Fruit fly (Drosophila melanogaster) whole organism, embryonic: ENCODE data around the gene CG5445.

Experiments
- B-H1 ChIP-seq: fragments of 200-800 bp; sonication (Bioruptor generic); IDR thresholded peaks from 3 replicates; pipeline ENCODE4 v1.3.6; 2022; ENCODE audit warnings: missing biosample characterization, missing genetic modification characterization
- BEAF-32 ChIP-seq: fragments of 200-800 bp; sonication (Bioruptor generic); optimal IDR thresholded peaks from 3 replicates; lab custom pipeline; 2017; ENCODE audit warnings: missing biosample characterization, missing genetic modification characterization, mild to moderate bottlenecking, moderate library complexity, missing genetic modification reagents
- Bgb ChIP-seq: fragments of 200-800 bp; sonication (Bioruptor generic); IDR thresholded peaks from 2 replicates; pipeline ENCODE4 v1.3.6; 2022; ENCODE audit warnings: missing biosample characterization, missing genetic modification characterization; ENCODE audit not compliant: partially characterized antibody
- C15 ChIP-seq: fragments of 200-800 bp; sonication (Bioruptor generic); IDR thresholded peaks from 3 replicates; pipeline ENCODE4 v1.3.6; 2022; ENCODE audit warnings: missing biosample characterization, missing genetic modification characterization
- CG10147 ChIP-seq: fragments of 200-800 bp; sonication (Bioruptor generic); optimal IDR thresholded peaks from 2 replicates; lab custom pipeline; 2019; ENCODE audit warnings: missing biosample characterization, mild to moderate bottlenecking, missing genetic modification characterization, moderate library complexity
- CG11456 ChIP-seq: fragments of 200-800 bp; sonication (Bioruptor generic); IDR thresholded peaks from 3 replicates; pipeline ENCODE4 v1.3.6; 2022; ENCODE audit warnings: missing biosample characterization, missing genetic modification characterization
- CG11696 ChIP-seq: fragments of 200-800 bp; sonication (Bioruptor generic); IDR thresholded peaks from 2 replicates; pipeline ENCODE4 v1.3.6; 2022; ENCODE audit warnings: missing biosample characterization, missing genetic modification characterization
- CG13624 ChIP-seq: fragments of 200-800 bp; sonication (Bioruptor generic); optimal IDR thresholded peaks from 2 replicates; lab custom pipeline; 2016; ENCODE audit warnings: missing biosample characterization, missing genetic modification characterization
- CG14050 ChIP-seq: fragments of 200-800 bp; sonication (Bioruptor generic); IDR thresholded peaks from 3 replicates; pipeline ENCODE4 v1.3.6; 2022; ENCODE audit warnings: missing biosample characterization, missing genetic modification characterization
- CG14710 ChIP-seq: fragments of 200-800 bp; sonication (Bioruptor generic); optimal IDR thresholded peaks from 3 replicates; lab custom pipeline; 2019; ENCODE audit warnings: missing biosample characterization, mild to moderate bottlenecking, missing genetic modification characterization, moderate library complexity
- CG15696 ChIP-seq: fragments of 200-800 bp; sonication (Bioruptor generic); optimal IDR thresholded peaks from 2 replicates; lab custom pipeline; 2019; ENCODE audit warnings: missing biosample characterization, mild to moderate bottlenecking, missing genetic modification characterization, moderate library complexity
- CG1603 ChIP-seq: fragments of 200-800 bp; sonication (Bioruptor generic); optimal IDR thresholded peaks from 2 replicates; lab custom pipeline; 2019; ENCODE audit warnings: missing biosample characterization, mild to moderate bottlenecking, missing genetic modification characterization, moderate library complexity
- CG1647 ChIP-seq: fragments of 200-800 bp; sonication (Bioruptor generic); optimal IDR thresholded peaks from 3 replicates; lab custom pipeline; 2016; ENCODE audit warnings: missing biosample characterization, missing genetic modification characterization
- CG17612 ChIP-seq: fragments of 200-800 bp; sonication (Bioruptor generic); IDR thresholded peaks from 2 replicates; pipeline ENCODE4 v1.3.6; 2022; ENCODE audit warnings: missing biosample characterization, missing genetic modification characterization
- CG17829 ChIP-seq: fragments of 200-800 bp; optimal IDR thresholded peaks from 2 replicates; lab custom pipeline; 2019; ENCODE audit warnings: missing biosample characterization, mild to moderate bottlenecking, missing genetic modification characterization, moderate library complexity
- CG4424 ChIP-seq: fragments of 200-800 bp; sonication (Bioruptor generic); optimal IDR thresholded peaks from 3 replicates; lab custom pipeline; 2016; ENCODE audit warnings: missing biosample characterization, missing genetic modification characterization
- CG6654 ChIP-seq: fragments of 200-800 bp; sonication (Bioruptor generic); optimal IDR thresholded peaks from 2 replicates; lab custom pipeline; 2017; ENCODE audit warnings: missing biosample characterization, mild to moderate bottlenecking, missing genetic modification characterization
- CG6791 ChIP-seq: fragments of 200-800 bp; sonication (Bioruptor generic); IDR thresholded peaks from 3 replicates; pipeline ENCODE4 v1.3.6; 2022; ENCODE audit warnings: missing biosample characterization, missing genetic modification characterization; ENCODE audit not compliant: partially characterized antibody
- CG6854 ChIP-seq: fragments of 200-800 bp; sonication (Bioruptor generic); optimal IDR thresholded peaks from 3 replicates; lab custom pipeline; 2017; ENCODE audit warnings: missing biosample characterization, mild to moderate bottlenecking, missing genetic modification characterization
- CG8290 ChIP-seq, 3 experiments: fragments of 200-800 bp; sonication (Bioruptor generic); optimal IDR thresholded peaks; 2 replicates each; lab custom pipeline; 2016 to 2019; ENCODE audit warnings: missing biosample characterization in 3 of 3, missing genetic modification characterization in 3 of 3, mild to moderate bottlenecking in 2 of 3, moderate library complexity in 1 of 3
- CG9437 ChIP-seq: fragments of 200-800 bp; sonication (Bioruptor generic); optimal IDR thresholded peaks from 2 replicates; lab custom pipeline; 2018; ENCODE audit warnings: missing biosample characterization, mild to moderate bottlenecking, missing genetic modification characterization
- CTCF ChIP-seq: fragments of 200-800 bp; sonication (Bioruptor generic); optimal IDR thresholded peaks from 2 replicates; lab custom pipeline; 2017; ENCODE audit warnings: missing biosample characterization, mild to moderate bottlenecking, missing genetic modification characterization, moderate library complexity
- Dll ChIP-seq: fragments of 200-800 bp; sonication (Bioruptor generic); IDR thresholded peaks from 4 replicates; pipeline ENCODE4 v1.3.6; 2022; ENCODE audit warnings: missing biosample characterization, missing genetic modification characterization; ENCODE audit not compliant: partially characterized antibody
- Dp ChIP-seq: fragments of 200-800 bp; sonication (Bioruptor generic); optimal IDR thresholded peaks from 2 replicates; lab custom pipeline; 2018; ENCODE audit warnings: missing biosample characterization, mild to moderate bottlenecking, missing genetic modification characterization, moderate library complexity
- Dref ChIP-seq: fragments of 200-800 bp; sonication (Bioruptor generic); IDR thresholded peaks from 2 replicates; pipeline ENCODE4 v1.3.6; 2022; ENCODE audit warnings: missing biosample characterization, missing genetic modification characterization
- Ets97D ChIP-seq: fragments of 200-800 bp; sonication (Bioruptor generic); optimal IDR thresholded peaks from 3 replicates; lab custom pipeline; 2016; ENCODE audit warnings: missing biosample characterization, missing genetic modification characterization
- HmgZ ChIP-seq: fragments of 200-800 bp; sonication (Bioruptor generic); optimal IDR thresholded peaks from 2 replicates; lab custom pipeline; 2018; ENCODE audit warnings: missing biosample characterization, mild to moderate bottlenecking, missing genetic modification characterization
- Hmr ChIP-seq: fragments of 200-800 bp; sonication (Bioruptor generic); optimal IDR thresholded peaks from 3 replicates; lab custom pipeline; 2017; ENCODE audit warnings: mild to moderate bottlenecking, missing biosample characterization, missing genetic modification reagents, missing genetic modification characterization
- Hsf ChIP-seq: fragments of 200-800 bp; sonication (Bioruptor generic); optimal IDR thresholded peaks from 3 replicates; lab custom pipeline; 2016; ENCODE audit warnings: missing biosample characterization, missing genetic modification characterization
- Lhr ChIP-seq: fragments of 200-800 bp; sonication (Bioruptor generic); optimal IDR thresholded peaks from 3 replicates; lab custom pipeline; 2017; ENCODE audit warnings: mild to moderate bottlenecking, missing biosample characterization, missing genetic modification reagents, missing genetic modification characterization
- MESR4 ChIP-seq: fragments of 200-800 bp; sonication (Bioruptor generic); optimal IDR thresholded peaks from 2 replicates; lab custom pipeline; 2018; ENCODE audit warnings: missing biosample characterization, mild to moderate bottlenecking, missing genetic modification characterization, moderate library complexity
- Myb ChIP-seq: fragments of 200-800 bp; sonication (Bioruptor generic); optimal IDR thresholded peaks from 2 replicates; lab custom pipeline; 2016; ENCODE audit warnings: missing biosample characterization, missing genetic modification characterization
- NC2β ChIP-seq: fragments of 200-800 bp; sonication (Bioruptor generic); optimal IDR thresholded peaks from 2 replicates; lab custom pipeline; 2016; ENCODE audit warnings: missing biosample characterization, missing genetic modification characterization
- Opbp ChIP-seq: fragments of 200-800 bp; sonication (Bioruptor generic); IDR thresholded peaks from 3 replicates; pipeline ENCODE4 v1.3.6; 2022; ENCODE audit warnings: missing biosample characterization, missing genetic modification characterization; ENCODE audit not compliant: partially characterized antibody
- Sry-δ ChIP-seq: fragments of 200-800 bp; sonication (Bioruptor generic); optimal IDR thresholded peaks from 2 replicates; lab custom pipeline; 2016; ENCODE audit warnings: missing biosample characterization, missing genetic modification characterization
- al ChIP-seq: fragments of 200-800 bp; sonication (Bioruptor generic); IDR thresholded peaks from 2 replicates; pipeline ENCODE4 v1.3.6; 2022; ENCODE audit warnings: missing biosample characterization, missing genetic modification characterization
- bigmax ChIP-seq: fragments of 200-800 bp; sonication (Bioruptor generic); optimal IDR thresholded peaks from 2 replicates; lab custom pipeline; 2018; ENCODE audit warnings: missing biosample characterization, mild to moderate bottlenecking, missing genetic modification characterization
- cad ChIP-seq: fragments of >200 bp; optimal IDR thresholded peaks from 2 replicates; lab custom pipeline; 2017; ENCODE audit warnings: missing biosample characterization, missing genetic modification characterization
- dm ChIP-seq: fragments of 200-800 bp; sonication (Bioruptor generic); optimal IDR thresholded peaks from 3 replicates; lab custom pipeline; 2016; ENCODE audit warnings: missing biosample characterization, missing genetic modification characterization
- ewg ChIP-seq: fragments of 200-800 bp; sonication (Bioruptor generic); optimal IDR thresholded peaks from 3 replicates; lab custom pipeline; 2017; ENCODE audit warnings: mild to moderate bottlenecking, missing biosample characterization, missing genetic modification reagents, missing genetic modification characterization
- jumu ChIP-seq: fragments of 200-800 bp; sonication (Bioruptor generic); optimal IDR thresholded peaks from 3 replicates; lab custom pipeline; 2016; ENCODE audit warnings: missing biosample characterization, missing genetic modification characterization
- ken ChIP-seq: fragments of 200-800 bp; sonication (Bioruptor generic); IDR thresholded peaks from 3 replicates; pipeline ENCODE4 v1.3.6; 2022; ENCODE audit warnings: missing biosample characterization, missing genetic modification characterization
- pita ChIP-seq: fragments of 200-800 bp; sonication (Bioruptor generic); optimal IDR thresholded peaks from 2 replicates; lab custom pipeline; 2017; ENCODE audit warnings: missing biosample characterization, mild to moderate bottlenecking, missing genetic modification characterization
- pzg ChIP-seq: fragments of 200-800 bp; sonication (Bioruptor generic); optimal IDR thresholded peaks from 3 replicates; lab custom pipeline; 2018; ENCODE audit warnings: missing biosample characterization, mild to moderate bottlenecking, missing genetic modification characterization, moderate library complexity
- repo ChIP-seq: fragments of 200-800 bp; sonication (Bioruptor generic); optimal IDR thresholded peaks from 2 replicates; lab custom pipeline; 2016; ENCODE audit warnings: missing biosample characterization, missing genetic modification characterization
- sima ChIP-seq: fragments of 200-800 bp; sonication (Bioruptor generic); optimal IDR thresholded peaks from 2 replicates; lab custom pipeline; 2016; ENCODE audit warnings: missing biosample characterization, missing genetic modification characterization
- stwl ChIP-seq: fragments of 200-800 bp; sonication (Bioruptor generic); optimal IDR thresholded peaks from 3 replicates; lab custom pipeline; 2018; ENCODE audit warnings: missing biosample characterization, mild to moderate bottlenecking, missing genetic modification characterization, moderate library complexity
- toy ChIP-seq: fragments of 200-800 bp; sonication (Bioruptor generic); IDR thresholded peaks from 2 replicates; pipeline ENCODE4 v1.3.6; 2022; ENCODE audit warnings: missing biosample characterization, missing genetic modification characterization
- zf30C ChIP-seq: fragments of 200-800 bp; sonication (Bioruptor generic); optimal IDR thresholded peaks from 3 replicates; lab custom pipeline; 2018; ENCODE audit warnings: missing biosample characterization, mild to moderate bottlenecking, missing genetic modification characterization

CG5445 gene

dm6 chrX:17246916-17247315 is 35.4 kb upstream of the CG5445 start, which contains the start of gene CG42854:
Gene CG42854, minus strand, starts transcription at chrX:17247016.
- no peak for TF ChIP-seq stwl (tag; lab: Kevin White, UChicago)
- no peak for TF ChIP-seq CG9437
- no peak for TF ChIP-seq Hmr (GFP tag; lab: Kevin White, UChicago)
- TF ChIP-seq Bgb (GFP tag; lab: Robert Waterston, UW): 0 out of 2 replicates have a peak, but pooled peaks have one; percentile 11
- TF ChIP-seq toy (GFP tag; lab: Robert Waterston, UW): no peak
- peak; percentile 37 for TF ChIP-seq bigmax (GFP tag; lab: Kevin White, UChicago)
- no peak for TF ChIP-seq CG17612 (GFP tag; lab: Robert Waterston, UW)
- TF ChIP-seq BEAF-32 (GFP tag; lab: Kevin White, UChicago): peak; percentile 10
- TF ChIP-seq Lhr: no peak
- TF ChIP-seq CG10147 (GFP tag; lab: Kevin White, UChicago): no peak
- no peak for TF ChIP-seq ken (GFP tag; lab: Robert Waterston, UW)
- TF ChIP-seq dm (GFP tag; lab: Kevin White, UChicago): peak; percentile 66
- TF ChIP-seq Dll (GFP tag; lab: Robert Waterston, UW): no peak
- no peak for TF ChIP-seq Opbp (GFP tag; lab: Robert Waterston, UW)
- TF ChIP-seq CG11456: no peak

dm6 chrX:17249326-17249725 is 33.0 kb upstream of the CG5445 start, which contains the start of gene CG8675:
Gene CG8675, minus strand, starts transcription at chrX:17249502.
- TF ChIP-seq CTCF (GFP tag; lab: Kevin White, UChicago): peak; percentile 48
- TF ChIP-seq Sry-δ (GFP tag; lab: Kevin White, UChicago): peak; percentile 14
- peak; percentile 8 for TF ChIP-seq zf30C (GFP tag; lab: Kevin White, UChicago)
- TF ChIP-seq MESR4 (GFP tag; lab: Kevin White, UChicago): peak; percentile 52
- TF ChIP-seq CG8290 (GFP tag; optimal IDR thresholded peaks at IDR 0.05; lab: Kevin White, UChicago): no peak
- TF ChIP-seq CG8290 (tag; optimal IDR thresholded peaks at IDR 0.05; lab: Kevin White, UChicago): peak in 1 of 2 experiments; percentile 48
- TF ChIP-seq CG11696: no peak
- no peak for TF ChIP-seq sima (GFP tag; lab: Kevin White, UChicago)
- TF ChIP-seq Opbp (GFP tag; lab: Robert Waterston, UW): peak; percentile 41; the same call in 1 of the 3 replicates
- peak; percentile 81 for TF ChIP-seq cad (GFP tag; lab: Kevin White, UChicago)
- TF ChIP-seq B-H1 (GFP tag; lab: Robert Waterston, UW): no peak
- TF ChIP-seq CG1647 (GFP tag; lab: Kevin White, UChicago): no peak
- TF ChIP-seq CG6791 (GFP tag; lab: Robert Waterston, UW): 0 out of 3 replicates have a peak, but pooled peaks have one; percentile 41
- peak; percentile 13 for TF ChIP-seq CG17829
- TF ChIP-seq HmgZ: peak; percentile 40
- peak; percentile 64 for TF ChIP-seq pita (GFP tag; lab: Kevin White, UChicago)
- TF ChIP-seq CG15696 (tag; lab: Kevin White, UChicago): no peak
- peak; percentile 67 for TF ChIP-seq Lhr
- TF ChIP-seq Ets97D: peak; percentile 32
- TF ChIP-seq Hsf (GFP tag; lab: Kevin White, UChicago): no peak
- peak; percentile 85 for TF ChIP-seq ewg (GFP tag; lab: Kevin White, UChicago)
- peak; percentile 33 for TF ChIP-seq BEAF-32 (GFP tag; lab: Kevin White, UChicago)
- TF ChIP-seq CG1603 (tag; lab: Kevin White, UChicago): peak; percentile 50
- TF ChIP-seq CG6854 (GFP tag; lab: Kevin White, UChicago): peak; percentile 32
- peak; percentile 61 for TF ChIP-seq pzg (GFP tag; lab: Kevin White, UChicago)
- TF ChIP-seq Myb (GFP tag; lab: Kevin White, UChicago): peak; percentile 99
- TF ChIP-seq NC2β: no peak
- no peak for TF ChIP-seq al
- no peak for TF ChIP-seq CG14050 (GFP tag; lab: Robert Waterston, UW)
- TF ChIP-seq CG4424 (GFP tag; lab: Kevin White, UChicago): no peak
- TF ChIP-seq CG13624: peak; percentile 29
- peak; percentile 37 for TF ChIP-seq Dp
- peak; percentile 43; the same call in 1 of the 2 replicates for TF ChIP-seq Dref (GFP tag; lab: Robert Waterston, UW)
- TF ChIP-seq jumu (GFP tag; lab: Kevin White, UChicago): no peak
- peak; percentile 32 for TF ChIP-seq CG14710
- TF ChIP-seq C15 (GFP tag; lab: Robert Waterston, UW): no peak
- no peak for TF ChIP-seq repo
- peak; percentile 99 for TF ChIP-seq CG6654 (GFP tag; lab: Kevin White, UChicago)
